Fruit fly (Drosophila melanogaster) whole organism, embryonic: ENCODE data around the gene Argp.

Experiments used
- ATbp ChIP-seq: fragments of 200-800 bp; sonication (Bioruptor generic); optimal IDR thresholded peaks from 2 replicates; lab custom pipeline; 2017; ENCODE audit warnings: missing biosample characterization, mild to moderate bottlenecking, missing genetic modification characterization, missing genetic modification reagents
- Adf1 ChIP-seq: fragments of 200-800 bp; sonication (Bioruptor generic); IDR thresholded peaks from 2 replicates; pipeline ENCODE4 v1.3.6; 2022; ENCODE audit warnings: missing biosample characterization, missing genetic modification characterization
- Antp ChIP-seq: fragments of 200-800 bp; sonication (Bioruptor generic); optimal IDR thresholded peaks from 3 replicates; lab custom pipeline; 2016; ENCODE audit warnings: missing biosample characterization, missing genetic modification characterization
- Atf6 ChIP-seq: fragments of 200-800 bp; sonication (Bioruptor generic); IDR thresholded peaks from 2 replicates; pipeline ENCODE4 v1.3.6; 2022; ENCODE audit warnings: missing biosample characterization, missing genetic modification characterization
- B-H1 ChIP-seq: fragments of 200-800 bp; sonication (Bioruptor generic); IDR thresholded peaks from 3 replicates; pipeline ENCODE4 v1.3.6; 2022; ENCODE audit warnings: missing biosample characterization, missing genetic modification characterization
- Bgb ChIP-seq: fragments of 200-800 bp; sonication (Bioruptor generic); IDR thresholded peaks from 2 replicates; pipeline ENCODE4 v1.3.6; 2022; ENCODE audit warnings: missing biosample characterization, missing genetic modification characterization; ENCODE audit not compliant: partially characterized antibody
- CG10209 ChIP-seq: fragments of 200-800 bp; sonication (Bioruptor generic); optimal IDR thresholded peaks from 3 replicates; lab custom pipeline; 2017; ENCODE audit warnings: missing biosample characterization, mild to moderate bottlenecking, missing genetic modification characterization, missing genetic modification reagents
- CG10654 ChIP-seq: fragments of 200-800 bp; sonication (Bioruptor generic); optimal IDR thresholded peaks from 2 replicates; lab custom pipeline; 2016; ENCODE audit warnings: missing biosample characterization, missing genetic modification characterization
- CG10959 ChIP-seq: fragments of 200-800 bp; sonication (Bioruptor generic); IDR thresholded peaks from 2 replicates; pipeline ENCODE4 v1.3.6; 2022; ENCODE audit warnings: missing biosample characterization, missing genetic modification characterization
- CG1529 ChIP-seq: fragments of 200-800 bp; sonication (Bioruptor generic); optimal IDR thresholded peaks from 3 replicates; lab custom pipeline; 2018; ENCODE audit warnings: missing biosample characterization, missing genetic modification characterization
- CG1603 ChIP-seq: fragments of 200-800 bp; sonication (Bioruptor generic); optimal IDR thresholded peaks from 2 replicates; lab custom pipeline; 2019; ENCODE audit warnings: missing biosample characterization, mild to moderate bottlenecking, missing genetic modification characterization, moderate library complexity
- CG16779 ChIP-seq: fragments of 200-800 bp; sonication (Bioruptor generic); IDR thresholded peaks from 2 replicates; pipeline ENCODE4 v1.3.6; 2022; ENCODE audit warnings: missing biosample characterization, missing genetic modification characterization
- CG17328 ChIP-seq: fragments of 200-800 bp; sonication (Bioruptor generic); IDR thresholded peaks from 2 replicates; pipeline ENCODE4 v1.3.6; 2022; ENCODE audit warnings: missing biosample characterization, missing genetic modification characterization
- CG1832 ChIP-seq: fragments of 200-800 bp; sonication (Bioruptor generic); optimal IDR thresholded peaks from 2 replicates; lab custom pipeline; 2017; ENCODE audit warnings: missing biosample characterization, mild to moderate bottlenecking, missing genetic modification characterization, inconsistent platforms
- CG18599 ChIP-seq: fragments of 200-800 bp; sonication (Bioruptor generic); optimal IDR thresholded peaks from 3 replicates; lab custom pipeline; 2017; ENCODE audit warnings: missing biosample characterization, missing genetic modification characterization, mild to moderate bottlenecking, moderate library complexity, missing genetic modification reagents
- CG18764 ChIP-seq: fragments of 200-800 bp; sonication (Bioruptor generic); optimal IDR thresholded peaks from 3 replicates; lab custom pipeline; 2016; ENCODE audit warnings: missing biosample characterization, missing genetic modification characterization
- CG31388 ChIP-seq: fragments of 200-800 bp; sonication (Bioruptor generic); optimal IDR thresholded peaks from 2 replicates; lab custom pipeline; 2016; ENCODE audit warnings: missing biosample characterization, missing genetic modification characterization
- CG32532 ChIP-seq: fragments of 200-800 bp; sonication (Bioruptor generic); IDR thresholded peaks from 2 replicates; pipeline ENCODE4 v1.3.6; 2022; ENCODE audit warnings: missing biosample characterization, missing genetic modification characterization
- CG32772 ChIP-seq: fragments of 200-800 bp; sonication (Bioruptor generic); IDR thresholded peaks from 2 replicates; pipeline ENCODE4 v1.3.6; 2022; ENCODE audit warnings: missing biosample characterization, missing genetic modification characterization
- CG3995 ChIP-seq: fragments of 200-800 bp; sonication (Bioruptor generic); optimal IDR thresholded peaks from 3 replicates; lab custom pipeline; 2016; ENCODE audit warnings: missing biosample characterization, missing genetic modification characterization
- CG43689 ChIP-seq: fragments of 200-800 bp; sonication (Bioruptor generic); IDR thresholded peaks from 2 replicates; pipeline ENCODE4 v1.3.6; 2022; ENCODE audit warnings: missing biosample characterization, missing genetic modification characterization
- CG5180 ChIP-seq: fragments of 200-800 bp; sonication (Bioruptor generic); optimal IDR thresholded peaks from 3 replicates; lab custom pipeline; 2017; ENCODE audit warnings: missing biosample characterization, missing genetic modification characterization, mild to moderate bottlenecking, moderate library complexity, missing genetic modification reagents
- CG5245 ChIP-seq: fragments of 200-800 bp; sonication (Bioruptor generic); optimal IDR thresholded peaks from 3 replicates; lab custom pipeline; 2016; ENCODE audit warnings: missing biosample characterization, missing genetic modification characterization
- CG7963 ChIP-seq: fragments of 200-800 bp; sonication (Bioruptor generic); IDR thresholded peaks from 3 replicates; pipeline ENCODE4 v1.3.6; 2022; ENCODE audit warnings: missing biosample characterization, missing genetic modification characterization; ENCODE audit not compliant: partially characterized antibody
- CG9609 ChIP-seq: fragments of 200-800 bp; sonication (Bioruptor generic); optimal IDR thresholded peaks from 3 replicates; lab custom pipeline; 2016; ENCODE audit warnings: missing biosample characterization, missing genetic modification characterization
- CkIIα-i1 ChIP-seq: fragments of 200-800 bp; sonication (Bioruptor generic); IDR thresholded peaks from 2 replicates; pipeline ENCODE4 v1.3.6; 2022; ENCODE audit warnings: missing biosample characterization, missing genetic modification characterization
- CrebB ChIP-seq: fragments of 200-800 bp; sonication (Bioruptor generic); optimal IDR thresholded peaks from 3 replicates; lab custom pipeline; 2018; ENCODE audit warnings: missing biosample characterization, mild to moderate bottlenecking, missing genetic modification characterization
- Doc3 ChIP-seq: fragments of 200-800 bp; sonication (Bioruptor generic); IDR thresholded peaks from 3 replicates; pipeline ENCODE4 v1.3.6; 2022; ENCODE audit warnings: missing biosample characterization, missing genetic modification characterization; ENCODE audit not compliant: partially characterized antibody
- Hmr ChIP-seq: fragments of 200-800 bp; sonication (Bioruptor generic); optimal IDR thresholded peaks from 3 replicates; lab custom pipeline; 2017; ENCODE audit warnings: mild to moderate bottlenecking, missing biosample characterization, missing genetic modification reagents, missing genetic modification characterization
- Lim3 ChIP-seq: fragments of 200-800 bp; sonication (Bioruptor generic); IDR thresholded peaks from 2 replicates; pipeline ENCODE4 v1.3.6; 2022; ENCODE audit warnings: missing biosample characterization, missing genetic modification characterization
- MESR4 ChIP-seq: fragments of 200-800 bp; sonication (Bioruptor generic); optimal IDR thresholded peaks from 2 replicates; lab custom pipeline; 2018; ENCODE audit warnings: missing biosample characterization, mild to moderate bottlenecking, missing genetic modification characterization, moderate library complexity
- Med ChIP-seq: fragments of 200-800 bp; sonication (Bioruptor generic); peaks from one replicate; lab custom pipeline; 2016; ENCODE audit warnings: missing biosample characterization, missing genetic modification characterization, mild to moderate bottlenecking, inconsistent platforms, moderate library complexity
- Meics ChIP-seq: fragments of 200-800 bp; sonication (Bioruptor generic); optimal IDR thresholded peaks from 2 replicates; lab custom pipeline; 2017; ENCODE audit warnings: missing biosample characterization, mild to moderate bottlenecking, missing genetic modification characterization
- NK7.1 ChIP-seq: fragments of 200-800 bp; sonication (Bioruptor generic); optimal IDR thresholded peaks from 3 replicates; lab custom pipeline; 2016; ENCODE audit warnings: missing biosample characterization, missing genetic modification characterization
- Taf1 ChIP-seq: fragments of 200-800 bp; sonication (Bioruptor generic); IDR thresholded peaks from 2 replicates; pipeline ENCODE4 v1.3.6; 2022; ENCODE audit warnings: missing biosample characterization, missing genetic modification characterization
- ap ChIP-seq: fragments of 200-800 bp; sonication (Bioruptor generic); IDR thresholded peaks from 2 replicates; pipeline ENCODE4 v1.3.6; 2022; ENCODE audit warnings: missing biosample characterization, missing genetic modification characterization
- btn ChIP-seq: fragments of 200-800 bp; sonication (Bioruptor generic); optimal IDR thresholded peaks from 2 replicates; lab custom pipeline; 2016; ENCODE audit warnings: missing biosample characterization, missing genetic modification characterization
- dysf ChIP-seq: fragments of 200-800 bp; sonication (Bioruptor generic); IDR thresholded peaks from 3 replicates; pipeline ENCODE4 v1.3.6; 2022; ENCODE audit warnings: missing biosample characterization, missing genetic modification characterization
- ftz-f1 ChIP-seq: fragments of 200-800 bp; sonication (Bioruptor generic); optimal IDR thresholded peaks from 2 replicates; lab custom pipeline; 2016; ENCODE audit warnings: missing biosample characterization, missing genetic modification characterization
- hb ChIP-seq: fragments of 200-800 bp; sonication (Bioruptor generic); IDR thresholded peaks from 3 replicates; pipeline ENCODE4 v1.3.6; 2022; ENCODE audit warnings: missing biosample characterization, missing genetic modification characterization; ENCODE audit not compliant: partially characterized antibody
- hbn ChIP-seq: fragments of 200-800 bp; sonication (Bioruptor generic); IDR thresholded peaks from 2 replicates; pipeline ENCODE4 v1.3.6; 2022; ENCODE audit warnings: missing biosample characterization, missing genetic modification characterization; ENCODE audit not compliant: partially characterized antibody
- lab ChIP-seq: fragments of 200-800 bp; sonication (Bioruptor generic); optimal IDR thresholded peaks from 3 replicates; lab custom pipeline; 2017; ENCODE audit warnings: missing biosample characterization, missing genetic modification characterization, mild to moderate bottlenecking, moderate library complexity, missing genetic modification reagents
- mld ChIP-seq: fragments of 200-800 bp; sonication (Bioruptor generic); IDR thresholded peaks from 3 replicates; pipeline ENCODE4 v1.3.6; 2022; ENCODE audit warnings: missing biosample characterization, missing genetic modification characterization; ENCODE audit not compliant: partially characterized antibody
- onecut ChIP-seq: fragments of 200-800 bp; sonication (Bioruptor generic); IDR thresholded peaks from 2 replicates; pipeline ENCODE4 v1.3.6; 2022; ENCODE audit warnings: missing biosample characterization, missing genetic modification characterization
- repo ChIP-seq: fragments of 200-800 bp; sonication (Bioruptor generic); optimal IDR thresholded peaks from 2 replicates; lab custom pipeline; 2016; ENCODE audit warnings: missing biosample characterization, missing genetic modification characterization
- salm ChIP-seq: fragments of 200-800 bp; sonication (Bioruptor generic); optimal IDR thresholded peaks from 2 replicates; lab custom pipeline; 2018; ENCODE audit warnings: missing biosample characterization, mild to moderate bottlenecking, missing genetic modification characterization
- sd ChIP-seq: fragments of 200-800 bp; sonication (Bioruptor generic); optimal IDR thresholded peaks from 3 replicates; lab custom pipeline; 2018; ENCODE audit warnings: missing biosample characterization, mild to moderate bottlenecking, missing genetic modification characterization, moderate library complexity
- sob ChIP-seq: fragments of 200-800 bp; sonication (Bioruptor generic); IDR thresholded peaks from 2 replicates; pipeline ENCODE4 v1.3.6; 2022; ENCODE audit warnings: missing biosample characterization, missing genetic modification characterization
- tna ChIP-seq: fragments of 200-800 bp; sonication (Bioruptor generic); IDR thresholded peaks from 2 replicates; pipeline ENCODE4 v1.3.6; 2022; ENCODE audit warnings: missing biosample characterization, missing genetic modification characterization; ENCODE audit not compliant: partially characterized antibody
- ttk ChIP-seq: fragments of 200-800 bp; sonication (Bioruptor generic); IDR thresholded peaks from 2 replicates; pipeline ENCODE4 v2.1.2; 2022; ENCODE audit warnings: missing biosample characterization, missing genetic modification characterization
- twi ChIP-seq: fragments of 200-800 bp; optimal IDR thresholded peaks from 2 replicates; lab custom pipeline; 2019; ENCODE audit warnings: missing biosample characterization, mild to moderate bottlenecking, missing genetic modification characterization, moderate library complexity
- zf30C ChIP-seq: fragments of 200-800 bp; sonication (Bioruptor generic); optimal IDR thresholded peaks from 3 replicates; lab custom pipeline; 2018; ENCODE audit warnings: missing biosample characterization, mild to moderate bottlenecking, missing genetic modification characterization

Argp gene

DNA sequence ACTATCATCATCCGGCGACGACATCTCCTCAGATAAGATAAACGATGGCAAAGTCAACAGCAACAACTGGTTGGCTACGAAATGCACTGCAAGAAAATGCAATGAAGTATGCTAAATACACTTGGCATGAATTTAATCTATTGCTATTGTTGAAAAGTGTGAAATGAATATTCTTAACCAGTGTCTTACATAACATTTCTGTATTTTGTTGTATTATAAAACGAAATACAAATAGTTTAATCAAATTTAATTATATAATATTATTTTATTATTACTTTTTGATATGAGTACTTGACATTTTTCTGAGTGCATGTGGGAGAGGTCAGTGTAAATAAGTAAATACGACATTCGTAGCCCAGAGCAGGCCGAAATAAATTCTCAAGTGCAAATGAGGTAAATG, 3.8 kb upstream of the Argp start (continued):
- TF ChIP-seq onecut (GFP tag; lab: Robert Waterston, UW) (no peak; the same call in 1 of the 2 replicates), salm (tag; lab: Kevin White, UChicago) (no peak), CkIIα-i1 (GFP tag; lab: Robert Waterston, UW) (no peak), mld (no peak), Taf1 (no peak), Adf1 (GFP tag; lab: Robert Waterston, UW) (no peak), CG7963 (GFP tag; lab: Robert Waterston, UW) (no peak), twi (tag; lab: Kevin White, UChicago) (no peak), CG10209 (GFP tag; lab: Kevin White, UChicago) (peak; percentile 37), MESR4 (GFP tag; lab: Kevin White, UChicago) (no peak), ap (GFP tag; lab: Robert Waterston, UW) (no peak), sd (tag; lab: Kevin White, UChicago) (no peak), Atf6 (GFP tag; lab: Robert Waterston, UW) (no peak), hbn (GFP tag; lab: Robert Waterston, UW) (no peak), CG31388 (GFP tag; lab: Kevin White, UChicago) (no peak), tna (GFP tag; lab: Robert Waterston, UW) (no peak), CG16779 (GFP tag; lab: Robert Waterston, UW) (no peak), Meics (GFP tag; lab: Kevin White, UChicago) (peak; percentile 26), CG43689 (GFP tag; lab: Robert Waterston, UW) (no peak), ATbp (GFP tag; lab: Kevin White, UChicago) (peak; percentile 48), ftz-f1 (no peak), Doc3 (GFP tag; lab: Robert Waterston, UW) (no peak), CG10654 (GFP tag; lab: Kevin White, UChicago) (peak; percentile 24), Med (GFP tag; lab: Kevin White, UChicago) (peak; percentile 45), CG5180 (peak; percentile 16), CG32772 (GFP tag; lab: Robert Waterston, UW) (no peak), CG32532 (GFP tag; lab: Robert Waterston, UW) (no peak), Lim3 (GFP tag; lab: Robert Waterston, UW) (no peak), CG10959 (GFP tag; lab: Robert Waterston, UW) (no peak), B-H1 (no peak), Antp (GFP tag; lab: Kevin White, UChicago) (no peak), ttk (GFP tag; lab: Robert Waterston, UW) (no peak), CG1529 (GFP tag; lab: Kevin White, UChicago) (peak; percentile 22), CG1603 (tag; lab: Kevin White, UChicago) (no peak), dysf (no peak), CrebB (tag; lab: Kevin White, UChicago) (no peak), lab (peak; percentile 16), CG3995 (no peak), CG18764 (GFP tag; lab: Kevin White, UChicago) (no peak), NK7.1 (GFP tag; lab: Kevin White, UChicago) (no peak), Bgb (no peak), sob (GFP tag; lab: Robert Waterston, UW) (no peak), CG18599 (GFP tag; lab: Kevin White, UChicago) (peak; percentile 20), Hmr (peak; percentile 36), CG17328 (GFP tag; lab: Robert Waterston, UW) (0 out of 2 replicates have a peak, but pooled peaks have one; percentile 14), zf30C (GFP tag; lab: Kevin White, UChicago) (peak; percentile 68), CG1832 (no peak), repo (no peak), CG9609 (GFP tag; lab: Kevin White, UChicago) (no peak), hb (no peak), btn (GFP tag; lab: Kevin White, UChicago) (no peak), CG5245 (GFP tag; lab: Kevin White, UChicago) (no peak)
